Worm (Caenorhabditis elegans) whole organism, young adult: ENCODE data around the gene tsfm-1.

Experiments used
- F49E8.2 ChIP-seq: sonication (generic microtip); optimal IDR thresholded peaks from 3 replicates; lab custom pipeline; 2017; ENCODE audit warnings: missing genetic modification characterization, mild to moderate bottlenecking, missing compliant biosample characterization, antibody characterized with exemption, moderate library complexity; ENCODE audit not compliant: insufficient read depth
- ceh-100 ChIP-seq: fragments of 200-800 bp; sonication (Bioruptor generic); IDR thresholded peaks from 2 replicates; pipeline ENCODE4 v1.3.6; 2022; ENCODE audit warnings: missing genetic modification reagents, missing genetic modification characterization, missing compliant biosample characterization
- ceh-40 ChIP-seq: fragments of 200-800 bp; sonication (Bioruptor generic); IDR thresholded peaks from 2 replicates; pipeline ENCODE4 v1.3.6; 2022; ENCODE audit warnings: missing genetic modification characterization, missing compliant biosample characterization
- egl-18 ChIP-seq: fragments of 200-800 bp; sonication (Bioruptor generic); IDR thresholded peaks from 2 replicates; pipeline ENCODE4 v1.3.6; 2022; ENCODE audit warnings: missing genetic modification reagents, missing genetic modification characterization, missing compliant biosample characterization
- hlh-12 ChIP-seq: sonication (generic microtip); optimal IDR thresholded peaks from 2 replicates; lab custom pipeline; 2016; ENCODE audit warnings: missing genetic modification characterization, missing compliant biosample characterization
- mes-4 ChIP-seq: sonication (generic microtip); optimal IDR thresholded peaks from 2 replicates; lab custom pipeline; 2016; ENCODE audit warnings: missing genotype, missing genetic modification characterization, missing compliant biosample characterization

DNA sequence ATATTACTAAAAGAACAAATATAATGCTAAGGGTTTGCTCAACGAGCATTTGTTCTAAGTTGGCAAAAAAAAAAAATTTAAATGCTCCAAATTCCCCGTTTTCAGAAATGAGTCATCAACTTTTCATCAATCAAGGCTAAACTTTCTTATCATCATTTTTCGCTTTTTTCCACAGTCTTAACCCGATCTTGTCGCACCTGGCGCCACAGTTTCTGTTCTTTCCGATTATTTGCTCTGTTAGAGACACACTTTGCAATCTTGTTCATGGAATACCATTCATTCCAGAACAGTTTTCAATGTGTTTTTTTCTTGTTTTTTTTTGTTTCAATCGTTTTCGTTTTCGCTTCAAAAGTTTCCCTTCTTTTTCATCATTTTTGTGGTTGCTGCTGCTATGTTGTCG is 26.8 kb upstream of the tsfm-1 start:
- TF ChIP-seq mes-4 (tag; lab: Kevin White, UChicago) (no peak), ceh-40 (GFP tag; lab: Robert Waterston, UW) (no peak), egl-18 (GFP tag; lab: Robert Waterston, UW) (no peak), ceh-100 (no peak), F49E8.2 (no peak), hlh-12 (no peak)
